Fruit fly (Drosophila melanogaster) whole organism, prepupa: ENCODE results near the gene Lst8.

ENCODE experiments used
- CG10631 ChIP-seq: fragments of 200-800 bp; sonication (Bioruptor generic); optimal IDR thresholded peaks from 2 replicates; lab custom pipeline; 2016; ENCODE audit warnings: missing biosample characterization, missing genetic modification characterization
- CG10669 ChIP-seq: fragments of 200-800 bp; sonication (Bioruptor generic); optimal IDR thresholded peaks from 3 replicates; lab custom pipeline; 2018; ENCODE audit warnings: missing biosample characterization, mild to moderate bottlenecking, missing genetic modification characterization, moderate library complexity
- CG11902 ChIP-seq: fragments of 200-800 bp; sonication (Bioruptor generic); optimal IDR thresholded peaks from 3 replicates; lab custom pipeline; 2016; ENCODE audit warnings: missing biosample characterization, missing genetic modification characterization
- CG1621 ChIP-seq: fragments of 200-800 bp; sonication (Bioruptor generic); optimal IDR thresholded peaks from 3 replicates; lab custom pipeline; 2018; ENCODE audit warnings: missing biosample characterization, mild to moderate bottlenecking, missing genetic modification characterization
- CG3032 ChIP-seq: fragments of 200-800 bp; optimal IDR thresholded peaks from 2 replicates; lab custom pipeline; 2019; ENCODE audit warnings: missing biosample characterization, mild to moderate bottlenecking, missing genetic modification characterization, moderate library complexity
- CG31627 ChIP-seq: fragments of 200-800 bp; sonication (Bioruptor generic); optimal IDR thresholded peaks from 3 replicates; lab custom pipeline; 2016; ENCODE audit warnings: missing biosample characterization, missing genetic modification characterization
- CG34406 ChIP-seq: fragments of 200-800 bp; sonication (Bioruptor generic); optimal IDR thresholded peaks from 3 replicates; lab custom pipeline; 2016; ENCODE audit warnings: missing biosample characterization, missing genetic modification characterization
- CG3919 ChIP-seq: fragments of 200-800 bp; sonication (Bioruptor generic); optimal IDR thresholded peaks from 3 replicates; lab custom pipeline; 2016; ENCODE audit warnings: missing biosample characterization, missing genetic modification characterization
- CG6276 ChIP-seq: fragments of 200-800 bp; sonication (Bioruptor generic); optimal IDR thresholded peaks from 2 replicates; lab custom pipeline; 2017; ENCODE audit warnings: missing biosample characterization, mild to moderate bottlenecking, missing genetic modification characterization
- CG6792 ChIP-seq: fragments of 200-800 bp; sonication (Bioruptor generic); optimal IDR thresholded peaks from 3 replicates; lab custom pipeline; 2016; ENCODE audit warnings: missing biosample characterization, missing genetic modification characterization
- CG6808 ChIP-seq: fragments of 200-800 bp; sonication (Bioruptor generic); optimal IDR thresholded peaks from 3 replicates; lab custom pipeline; 2017; ENCODE audit warnings: missing biosample characterization, missing genetic modification characterization, mild to moderate bottlenecking, moderate library complexity, missing genetic modification reagents
- CG6854 ChIP-seq: fragments of 200-800 bp; sonication (Bioruptor generic); optimal IDR thresholded peaks from 2 replicates; lab custom pipeline; 2017; ENCODE audit warnings: missing biosample characterization, mild to moderate bottlenecking, missing genetic modification characterization
- CG8119 ChIP-seq: fragments of 200-800 bp; sonication (Bioruptor generic); IDR thresholded peaks from 3 replicates; pipeline ENCODE4 v1.3.6; 2022; ENCODE audit warnings: missing biosample characterization, missing genetic modification characterization
- CG8319 ChIP-seq: fragments of 200-800 bp; sonication (Bioruptor generic); optimal IDR thresholded peaks from 3 replicates; lab custom pipeline; 2016; ENCODE audit warnings: missing biosample characterization, missing genetic modification characterization
- CG8632 ChIP-seq: fragments of 200-800 bp; sonication (Bioruptor generic); optimal IDR thresholded peaks from 3 replicates; lab custom pipeline; 2016; ENCODE audit warnings: missing biosample characterization, missing genetic modification characterization
- CG9139 ChIP-seq: fragments of 200-800 bp; sonication (Bioruptor generic); optimal IDR thresholded peaks from 3 replicates; lab custom pipeline; 2017; ENCODE audit warnings: missing biosample characterization, mild to moderate bottlenecking, missing genetic modification characterization
- Eip75B ChIP-seq: fragments of 200-800 bp; sonication (Bioruptor generic); optimal IDR thresholded peaks from 3 replicates; lab custom pipeline; 2016; ENCODE audit warnings: missing biosample characterization, missing genetic modification characterization
- Eip78C ChIP-seq: fragments of 200-800 bp; sonication (Bioruptor generic); peaks from one replicate; lab custom pipeline; 2016; ENCODE audit warnings: missing biosample characterization, missing genetic modification characterization
- Eip93F ChIP-seq: fragments of 200-800 bp; sonication (Bioruptor generic); optimal IDR thresholded peaks from 2 replicates; lab custom pipeline; 2016; ENCODE audit warnings: missing biosample characterization, mild to moderate bottlenecking, missing genetic modification characterization
- Ets96B ChIP-seq: fragments of 200-800 bp; optimal IDR thresholded peaks from 2 replicates; lab custom pipeline; 2019; ENCODE audit warnings: missing biosample characterization, mild to moderate bottlenecking, missing genetic modification characterization, moderate library complexity
- Hr39 ChIP-seq: fragments of 200-800 bp; sonication (Bioruptor generic); optimal IDR thresholded peaks from 2 replicates; lab custom pipeline; 2016; ENCODE audit warnings: missing biosample characterization, missing genetic modification characterization
- Hr4 ChIP-seq: fragments of 200-800 bp; sonication (Bioruptor generic); optimal IDR thresholded peaks from 3 replicates; lab custom pipeline; 2016; ENCODE audit warnings: missing biosample characterization, missing genetic modification characterization
- Lpt ChIP-seq: fragments of 200-800 bp; sonication (Bioruptor generic); optimal IDR thresholded peaks from 3 replicates; lab custom pipeline; 2016; ENCODE audit warnings: missing biosample characterization, missing genetic modification characterization
- Met ChIP-seq: fragments of 200-800 bp; sonication (Bioruptor generic); optimal IDR thresholded peaks from 3 replicates; lab custom pipeline; 2016; ENCODE audit warnings: missing biosample characterization, missing genetic modification characterization
- OdsH ChIP-seq: fragments of 200-800 bp; sonication (Bioruptor generic); optimal IDR thresholded peaks from 3 replicates; lab custom pipeline; 2016; ENCODE audit warnings: missing biosample characterization, missing genetic modification characterization
- Smox ChIP-seq: fragments of 200-800 bp; sonication (Bioruptor generic); optimal IDR thresholded peaks from 3 replicates; lab custom pipeline; 2016; ENCODE audit warnings: missing biosample characterization, missing genetic modification characterization
- Sox102F ChIP-seq: fragments of 200-800 bp; sonication (Bioruptor generic); optimal IDR thresholded peaks from 2 replicates; lab custom pipeline; 2016; ENCODE audit warnings: missing biosample characterization, mild to moderate bottlenecking, missing genetic modification characterization
- Sox14 ChIP-seq: fragments of 200-800 bp; sonication (Bioruptor generic); optimal IDR thresholded peaks from 3 replicates; lab custom pipeline; 2016; ENCODE audit warnings: missing biosample characterization, missing genetic modification characterization
- Sox15 ChIP-seq: fragments of 200-800 bp; sonication (Bioruptor generic); optimal IDR thresholded peaks from 3 replicates; lab custom pipeline; 2016; ENCODE audit warnings: missing biosample characterization, missing genetic modification characterization
- acj6 ChIP-seq: fragments of 200-800 bp; sonication (Bioruptor generic); optimal IDR thresholded peaks from 3 replicates; lab custom pipeline; 2016; ENCODE audit warnings: missing biosample characterization, missing genetic modification characterization
- dac ChIP-seq: fragments of 200-800 bp; sonication (Bioruptor generic); optimal IDR thresholded peaks from 2 replicates; lab custom pipeline; 2017; ENCODE audit warnings: missing biosample characterization, mild to moderate bottlenecking, missing genetic modification characterization
- dsx ChIP-seq: fragments of 200-800 bp; optimal IDR thresholded peaks from 3 replicates; lab custom pipeline; 2019; ENCODE audit warnings: missing biosample characterization, mild to moderate bottlenecking, missing genetic modification characterization, moderate library complexity; ENCODE audit not compliant: poor library complexity, severe bottlenecking
- esn ChIP-seq: fragments of 200-800 bp; sonication (Bioruptor generic); optimal IDR thresholded peaks from 2 replicates; lab custom pipeline; 2016; ENCODE audit warnings: missing biosample characterization, mild to moderate bottlenecking, missing genetic modification characterization, moderate library complexity
- fkh ChIP-seq: fragments of 200-800 bp; sonication (Bioruptor generic); optimal IDR thresholded peaks from 3 replicates; lab custom pipeline; 2017; ENCODE audit warnings: missing biosample characterization, mild to moderate bottlenecking, missing genetic modification characterization, moderate library complexity
- lz ChIP-seq: fragments of 200-800 bp; sonication (Bioruptor generic); optimal IDR thresholded peaks from 3 replicates; lab custom pipeline; 2016; ENCODE audit warnings: missing biosample characterization, missing genetic modification characterization
- pdm3 ChIP-seq: fragments of 200-800 bp; sonication (Bioruptor generic); optimal IDR thresholded peaks from 3 replicates; lab custom pipeline; 2016; ENCODE audit warnings: missing biosample characterization, missing genetic modification characterization
- spab ChIP-seq: fragments of 200-800 bp; sonication (Bioruptor generic); optimal IDR thresholded peaks from 2 replicates; lab custom pipeline; 2017; ENCODE audit warnings: missing biosample characterization, mild to moderate bottlenecking, missing genetic modification characterization, missing genetic modification reagents
- ss ChIP-seq, 2 experiments: fragments of 200-800 bp; sonication (Bioruptor generic); optimal IDR thresholded peaks; 2 replicates in 1 of 2; 3 replicates in 1 of 2; lab custom pipeline; 2017 to 2018; ENCODE audit warnings: mild to moderate bottlenecking in 2 of 2, missing biosample characterization in 2 of 2, missing genetic modification characterization in 2 of 2, moderate library complexity in 1 of 2
- svp ChIP-seq: fragments of 200-800 bp; sonication (Bioruptor generic); peaks from one replicate; lab custom pipeline; 2016; ENCODE audit warnings: missing biosample characterization, missing genetic modification characterization
- topi ChIP-seq: fragments of 200-800 bp; sonication (Bioruptor generic); optimal IDR thresholded peaks from 3 replicates; lab custom pipeline; 2016; ENCODE audit warnings: missing biosample characterization, missing genetic modification characterization
- vri ChIP-seq: fragments of 200-800 bp; sonication (Bioruptor generic); optimal IDR thresholded peaks from 3 replicates; lab custom pipeline; 2016; ENCODE audit warnings: missing biosample characterization, mild to moderate bottlenecking, missing genetic modification characterization

Gene Lst8

dm6 chrX:9646022-9646421 is 40.3 kb upstream of the Lst8 start (continued):
- TF ChIP-seq lz (GFP tag; lab: Kevin White, UChicago), result peak; percentile 99
- peak; percentile 98 for TF ChIP-seq CG11902
- TF ChIP-seq esn, result peak; percentile 99
- TF ChIP-seq CG3919, result peak; percentile 99
- peak; percentile 98 for TF ChIP-seq Sox102F (GFP tag; lab: Kevin White, UChicago)
- TF ChIP-seq CG6276 (GFP tag; lab: Kevin White, UChicago), result peak; percentile 94
- peak; percentile 96 for TF ChIP-seq CG1621 (tag; lab: Kevin White, UChicago)
- peak; percentile 99 for TF ChIP-seq Eip93F (GFP tag; lab: Kevin White, UChicago)
- TF ChIP-seq CG10631, result peak; percentile 97
- peak; percentile 99 for TF ChIP-seq Sox14 (GFP tag; lab: Kevin White, UChicago)
- peak; percentile 99 for TF ChIP-seq Eip78C (GFP tag; lab: Kevin White, UChicago)
- TF ChIP-seq spab (GFP tag; lab: Kevin White, UChicago), result peak; percentile 93
- TF ChIP-seq Met (GFP tag; lab: Kevin White, UChicago), result peak; percentile 99
- peak; percentile 100 for TF ChIP-seq svp (GFP tag; lab: Kevin White, UChicago)
- peak; percentile 97 for TF ChIP-seq CG6854 (GFP tag; lab: Kevin White, UChicago)
- peak; percentile 98 for TF ChIP-seq acj6 (GFP tag; lab: Kevin White, UChicago)
- TF ChIP-seq CG31627 (GFP tag; lab: Kevin White, UChicago), result peak; percentile 99
- TF ChIP-seq Lpt (GFP tag; lab: Kevin White, UChicago), result peak; percentile 97
- TF ChIP-seq pdm3 (GFP tag; lab: Kevin White, UChicago), result peak; percentile 99
- TF ChIP-seq CG3032, result peak; percentile 94
- TF ChIP-seq CG34406, result peak; percentile 98
- peak; percentile 98 for TF ChIP-seq Smox (GFP tag; lab: Kevin White, UChicago)
- peak; percentile 98 for TF ChIP-seq CG10669 (GFP tag; lab: Kevin White, UChicago)
- TF ChIP-seq CG6792 (GFP tag; lab: Kevin White, UChicago), result peak; percentile 99

- TF ChIP-seq dsx (GFP tag; lab: Kevin White, UChicago) (peak; percentile 34), CG6808 (peak; percentile 8), Eip75B (peak; percentile 0), topi (peak; percentile 4), CG31627 (GFP tag; lab: Kevin White, UChicago) (no peak), dac (no peak), ss (GFP tag; optimal IDR thresholded peaks at IDR 0.05; lab: Kevin White, UChicago) (peak in 1 of 2 experiments; percentile 22), Sox14 (GFP tag; lab: Kevin White, UChicago) (no peak), Sox15 (GFP tag; lab: Kevin White, UChicago) (no peak), Ets96B (tag; lab: Kevin White, UChicago) (no peak), Eip93F (GFP tag; lab: Kevin White, UChicago) (no peak), Eip78C (GFP tag; lab: Kevin White, UChicago) (peak; percentile 69), svp (GFP tag; lab: Kevin White, UChicago) (peak; percentile 90), fkh (peak; percentile 41), Met (GFP tag; lab: Kevin White, UChicago) (no peak), Sox102F (GFP tag; lab: Kevin White, UChicago) (no peak)
These were observed 39.1 kb upstream of the Lst8 start for dm6 chrX:9644828-9645227.

- peak; percentile 66 for TF ChIP-seq Eip78C (GFP tag; lab: Kevin White, UChicago)
- TF ChIP-seq acj6 (GFP tag; lab: Kevin White, UChicago), result peak; percentile 10
- no peak for TF ChIP-seq Hr39 (GFP tag; lab: Kevin White, UChicago)
- peak; percentile 28 for TF ChIP-seq Smox (GFP tag; lab: Kevin White, UChicago)
- TF ChIP-seq esn, result peak; percentile 26
- peak; percentile 7 for TF ChIP-seq topi
- peak; percentile 53 for TF ChIP-seq fkh
- TF ChIP-seq vri (GFP tag; lab: Kevin White, UChicago), result no peak
- TF ChIP-seq CG8319 (GFP tag; lab: Kevin White, UChicago), result no peak
- TF ChIP-seq CG9139 (GFP tag; lab: Kevin White, UChicago), result no peak
- peak; percentile 3 for TF ChIP-seq CG10631
- TF ChIP-seq CG8119, result no peak
- TF ChIP-seq Met (GFP tag; lab: Kevin White, UChicago), result peak; percentile 40
- no peak for TF ChIP-seq Hr4
- no peak for TF ChIP-seq Sox102F (GFP tag; lab: Kevin White, UChicago)
- TF ChIP-seq OdsH, result no peak
- peak; percentile 82 for TF ChIP-seq svp (GFP tag; lab: Kevin White, UChicago)
- peak; percentile 14 for TF ChIP-seq CG8632 (GFP tag; lab: Kevin White, UChicago)
- peak; percentile 14 for TF ChIP-seq CG31627 (GFP tag; lab: Kevin White, UChicago)
These were observed 35.5 kb upstream of the Lst8 start for dm6 chrX:9641184-9641772.
